Fruit fly (Drosophila melanogaster): ENCODE data around the gene rg.
A peak's percentile ranks its signal among the peaks of the same experiment; 100 is the strongest.

The rg gene

DNA sequence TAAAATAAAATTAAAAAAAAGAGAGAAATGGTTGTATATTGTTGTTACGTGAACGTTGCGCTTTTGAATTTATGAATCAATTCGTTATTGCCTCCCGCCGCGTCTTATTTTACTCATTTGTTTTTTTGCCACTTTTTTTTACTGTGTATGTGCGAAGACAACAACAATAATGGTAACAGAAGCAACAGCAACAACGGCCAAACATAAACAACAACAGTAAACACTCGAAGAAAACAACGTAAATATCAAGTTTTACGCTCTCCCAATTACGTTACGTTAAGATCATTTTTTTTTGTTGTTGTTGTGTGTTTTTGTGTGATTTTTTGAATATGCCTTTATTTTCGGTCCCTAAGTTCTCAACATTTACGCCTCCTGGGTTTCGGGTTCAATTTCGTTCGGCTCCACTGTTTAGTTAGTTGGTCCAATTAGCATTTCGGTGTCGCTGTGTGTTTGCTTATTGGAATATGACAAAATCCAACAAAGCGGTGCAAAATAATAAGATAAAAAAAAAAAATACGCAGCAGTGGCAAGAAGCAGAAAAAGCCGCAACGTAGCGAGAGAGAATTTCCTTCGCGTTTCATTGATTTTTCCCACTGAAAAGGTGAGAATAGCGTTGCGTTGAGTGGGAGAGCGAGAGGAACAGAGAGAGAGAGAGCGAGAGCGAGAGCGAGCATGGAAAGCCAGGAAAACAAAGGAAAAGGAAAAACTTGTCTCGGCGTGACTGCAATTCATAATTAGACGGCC is 577 bp downstream of the rg start (continued):
- TF ChIP-seq CG4730 (GFP tag; IDR thresholded peaks at IDR 0.05) (peak; percentile 35; the same call in 1 of the 2 replicates), CG8765 (GFP tag; IDR thresholded peaks at IDR 0.05) (no peak), dmrt11E (tag; optimal IDR thresholded peaks at IDR 0.05) (peak; percentile 22), zfh2 (GFP tag; optimal IDR thresholded peaks at IDR 0.05) (peak; percentile 12), ranshi (GFP tag; IDR thresholded peaks at IDR 0.05) (no peak; the same call in 1 of the 2 replicates), gem (tag; optimal IDR thresholded peaks at IDR 0.05) (peak; percentile 66), ap (GFP tag; IDR thresholded peaks at IDR 0.05) (no peak), CG3726 (GFP tag; IDR thresholded peaks at IDR 0.05) (no peak), Ets65A (GFP tag) (peak; percentile 89), gsb-n (tag; optimal IDR thresholded peaks at IDR 0.05) (no peak), lab (GFP tag; optimal IDR thresholded peaks at IDR 0.05) (peak; percentile 21), Adf1 (GFP tag; IDR thresholded peaks at IDR 0.05) (no peak), pros (GFP tag; optimal IDR thresholded peaks at IDR 0.05) (peak; percentile 35), Hr51 (GFP tag; optimal IDR thresholded peaks at IDR 0.05) (peak in 1 of 2 experiments; percentile 57), zen2 (GFP tag; IDR thresholded peaks at IDR 0.05; ENCODE audit: partially characterized antibody) (no peak), nmo (GFP tag; optimal IDR thresholded peaks at IDR 0.05) (peak; percentile 34), Six4 (GFP tag; optimal IDR thresholded peaks at IDR 0.05) (no peak), insv (GFP tag; optimal IDR thresholded peaks at IDR 0.05) (peak; percentile 96 to 99), CHES-1-like (GFP tag; optimal IDR thresholded peaks at IDR 0.05) (peak; percentile 30), CG31365 (tag; optimal IDR thresholded peaks at IDR 0.05) (peak; percentile 17), Drgx (GFP tag; IDR thresholded peaks at IDR 0.05) (0 out of 2 replicates have a peak, but pooled peaks have one; percentile 22), tup (GFP tag; optimal IDR thresholded peaks at IDR 0.05) (no peak), otp (GFP tag; IDR thresholded peaks at IDR 0.05) (0 out of 3 replicates have a peak, but pooled peaks have one; percentile 7), CG6765 (GFP tag; optimal IDR thresholded peaks at IDR 0.05) (no peak), Hmr (GFP tag; optimal IDR thresholded peaks at IDR 0.05) (peak; percentile 48), Hey (tag; optimal IDR thresholded peaks at IDR 0.05) (no peak), ERR (GFP tag; optimal IDR thresholded peaks at IDR 0.05) (no peak), sens-2 (GFP tag; IDR thresholded peaks at IDR 0.05) (no peak), tin (GFP tag; optimal IDR thresholded peaks at IDR 0.05) (peak; percentile 3), CG7963 (GFP tag; IDR thresholded peaks at IDR 0.05; ENCODE audit: partially characterized antibody) (no peak), CG2120 (GFP tag; optimal IDR thresholded peaks at IDR 0.05) (peak; percentile 41), ato (GFP tag; IDR thresholded peaks at IDR 0.05; ENCODE audit: partially characterized antibody) (no peak), oc (tag; optimal IDR thresholded peaks at IDR 0.05) (peak; percentile 13), fd102C (GFP tag; optimal IDR thresholded peaks at IDR 0.05) (no peak), CG6254 (GFP tag; optimal IDR thresholded peaks at IDR 0.05) (no peak), Aef1 (GFP tag; IDR thresholded peaks at IDR 0.05) (peak; percentile 43; the same call in 2 of the 3 replicates), CG17912 (GFP tag; optimal IDR thresholded peaks at IDR 0.05) (no peak), MESR4 (GFP tag; optimal IDR thresholded peaks at IDR 0.05) (no peak), unc-4 (GFP tag; IDR thresholded peaks at IDR 0.05; ENCODE audit: partially characterized antibody) (no peak), Dip2 (GFP tag; IDR thresholded peaks at IDR 0.05) (no peak), Med (GFP tag) (peak; percentile 82), CG11504 (tag; optimal IDR thresholded peaks at IDR 0.05) (peak; percentile 59), CG18599 (GFP tag; optimal IDR thresholded peaks at IDR 0.05) (peak; percentile 45), CG2199 (GFP tag; IDR thresholded peaks at IDR 0.05) (no peak), Sry-β (GFP tag; optimal IDR thresholded peaks at IDR 0.05) (no peak), cwo (GFP tag; optimal IDR thresholded peaks at IDR 0.05) (peak; percentile 36), CG18011 (GFP tag; optimal IDR thresholded peaks at IDR 0.05) (no peak), ash1 (GFP tag; optimal IDR thresholded peaks at IDR 0.05) (no peak)

All from whole organism, embryonic.